Fruit fly (Drosophila melanogaster) whole organism, pupa: Measurements from ENCODE around the gene CG15563.

ENCODE experiments used
- CG10348 ChIP-seq: fragments of 200-800 bp; sonication (Bioruptor generic); IDR thresholded peaks from 2 replicates; pipeline ENCODE4 v1.3.6; 2022; ENCODE audit warnings: missing biosample characterization, missing genetic modification characterization
- CG12605 ChIP-seq: fragments of 200-800 bp; sonication (Bioruptor generic); IDR thresholded peaks from 2 replicates; pipeline ENCODE4 v1.3.6; 2022; ENCODE audit warnings: missing biosample characterization, missing genetic modification characterization
- CG13204 ChIP-seq: fragments of 200-800 bp; sonication (Bioruptor generic); optimal IDR thresholded peaks from 2 replicates; lab custom pipeline; 2018; ENCODE audit warnings: missing biosample characterization, mild to moderate bottlenecking, missing genetic modification characterization, moderate library complexity
- CG14655 ChIP-seq: fragments of 200-800 bp; sonication (Bioruptor generic); optimal IDR thresholded peaks from 3 replicates; lab custom pipeline; 2017; ENCODE audit warnings: mild to moderate bottlenecking, missing biosample characterization, missing genetic modification reagents, missing genetic modification characterization
- CG15710 ChIP-seq: fragments of 200-800 bp; sonication (Bioruptor generic); optimal IDR thresholded peaks from 2 replicates; lab custom pipeline; 2018; ENCODE audit warnings: missing biosample characterization, mild to moderate bottlenecking, missing genetic modification characterization, moderate library complexity
- CG34367 ChIP-seq: fragments of 200-800 bp; sonication (Bioruptor generic); optimal IDR thresholded peaks from 2 replicates; lab custom pipeline; 2018; ENCODE audit warnings: missing biosample characterization, mild to moderate bottlenecking, missing genetic modification characterization
- CG4496 ChIP-seq: fragments of 200-800 bp; sonication (Bioruptor generic); IDR thresholded peaks from 3 replicates; pipeline ENCODE4 v1.3.6; 2022; ENCODE audit warnings: missing biosample characterization, missing genetic modification characterization
- CG8159 ChIP-seq: fragments of 200-800 bp; sonication (Bioruptor generic); optimal IDR thresholded peaks from 3 replicates; lab custom pipeline; 2018; ENCODE audit warnings: missing biosample characterization, mild to moderate bottlenecking, missing genetic modification characterization, moderate library complexity
- CG8301 ChIP-seq: fragments of 200-800 bp; sonication (Bioruptor generic); optimal IDR thresholded peaks from 2 replicates; lab custom pipeline; 2018; ENCODE audit warnings: missing biosample characterization, mild to moderate bottlenecking, missing genetic modification characterization
- CG9948 ChIP-seq: fragments of 200-800 bp; sonication (Bioruptor generic); optimal IDR thresholded peaks from 2 replicates; lab custom pipeline; 2018; ENCODE audit warnings: missing biosample characterization, mild to moderate bottlenecking, missing genetic modification characterization, moderate library complexity
- D1 ChIP-seq: fragments of 200-800 bp; sonication (Bioruptor generic); optimal IDR thresholded peaks from 2 replicates; lab custom pipeline; 2018; ENCODE audit warnings: missing biosample characterization, mild to moderate bottlenecking, missing genetic modification characterization, moderate library complexity
- EcR ChIP-seq: fragments of 200-800 bp; sonication (Bioruptor generic); optimal IDR thresholded peaks from 3 replicates; lab custom pipeline; 2019; ENCODE audit warnings: missing biosample characterization, missing genetic modification characterization, mild to moderate bottlenecking, moderate library complexity, missing genetic modification reagents
- Snoo ChIP-seq: fragments of 200-800 bp; sonication (Bioruptor generic); optimal IDR thresholded peaks from 3 replicates; lab custom pipeline; 2017; ENCODE audit warnings: missing biosample characterization, mild to moderate bottlenecking, missing genetic modification characterization, inconsistent platforms
- fd96Ca ChIP-seq: fragments of 200-800 bp; sonication (Bioruptor generic); IDR thresholded peaks from 3 replicates; pipeline ENCODE4 v1.3.6; 2022; ENCODE audit warnings: missing biosample characterization, missing genetic modification characterization

- TF ChIP-seq EcR (GFP tag; lab: Kevin White, UChicago) (no peak), CG4496 (no peak), CG8301 (tag; lab: Kevin White, UChicago) (peak; percentile 51), fd96Ca (GFP tag; lab: Robert Waterston, UW) (no peak), CG12605 (no peak), Snoo (tag; lab: Kevin White, UChicago) (peak; percentile 60), D1 (no peak), CG15710 (tag; lab: Kevin White, UChicago) (peak; percentile 62), CG8159 (tag; lab: Kevin White, UChicago) (peak; percentile 72), CG9948 (tag; lab: Kevin White, UChicago) (peak; percentile 56), CG34367 (peak; percentile 67), CG10348 (GFP tag; lab: Robert Waterston, UW) (no peak), CG13204 (GFP tag; lab: Kevin White, UChicago) (no peak), CG14655 (GFP tag; lab: Kevin White, UChicago) (peak; percentile 54)
Measured at dm6 chr3R:31222125-31222889, 9.8 kb downstream of the CG15563 start.
